Fruit fly (Drosophila melanogaster) whole organism, wandering third instar larva: ENCODE data around the gene sphe.

Source experiments
- Hnf4 ChIP-seq: fragments of 200-800 bp; sonication (Bioruptor generic); optimal IDR thresholded peaks from 2 replicates; lab custom pipeline; 2016; ENCODE audit warnings: missing biosample characterization, mild to moderate bottlenecking, missing genetic modification characterization
- OdsH ChIP-seq: fragments of 200-800 bp; sonication (Bioruptor generic); optimal IDR thresholded peaks from 2 replicates; lab custom pipeline; 2016; ENCODE audit warnings: missing biosample characterization, mild to moderate bottlenecking, missing genetic modification characterization
- dl ChIP-seq, 2 experiments: fragments of 175-275, 200-275 bp in 1 of 2; fragments of 200-275 bp in 1 of 2; sonication (Bioruptor generic); optimal IDR thresholded peaks; lab custom pipeline; 2018; ENCODE audit warnings: mild to moderate bottlenecking in 2 of 2, missing biosample characterization in 2 of 2, missing genetic modification characterization in 2 of 2, moderate library complexity in 2 of 2; ENCODE audit not compliant: partially characterized antibody in 2 of 2, insufficient read depth in 1 of 2
- fru ChIP-seq: fragments of 200-800 bp; sonication (Bioruptor generic); optimal IDR thresholded peaks from 3 replicates; lab custom pipeline; 2016; ENCODE audit warnings: missing biosample characterization, mild to moderate bottlenecking, missing genetic modification characterization
- h ChIP-seq: fragments of 200-800 bp; sonication (Bioruptor generic); optimal IDR thresholded peaks from 3 replicates; lab custom pipeline; 2016; ENCODE audit warnings: missing biosample characterization, mild to moderate bottlenecking, missing genetic modification characterization
- jim ChIP-seq: fragments of 175-275, 200-325 bp; sonication (Bioruptor generic); optimal IDR thresholded peaks from 2 replicates; lab custom pipeline; 2016; ENCODE audit warnings: missing biosample characterization, mild to moderate bottlenecking, missing genetic modification characterization

dm6 chrX:16740606-16741005, 38.8 kb upstream of the sphe start, which contains the start of gene CG32568:
- TF ChIP-seq Hnf4, result no peak
- no peak for TF ChIP-seq fru (GFP tag; lab: Kevin White, UChicago)
- no peak for TF ChIP-seq jim (GFP tag; lab: Kevin White, UChicago)
- TF ChIP-seq dl (GFP tag; optimal IDR thresholded peaks at IDR 0.05; lab: Kevin White, UChicago; ENCODE audit: insufficient read depth in 1 of 2, partially characterized antibody in 2 of 2), result no peak
- no peak for TF ChIP-seq h (GFP tag; lab: Kevin White, UChicago)
- no peak for TF ChIP-seq OdsH (GFP tag; lab: Kevin White, UChicago)
